Worm (Caenorhabditis elegans) whole organism, L4 larva: Measurements from ENCODE around the gene tsen-2.

ENCODE experiments used
- F37D6.2 ChIP-seq: sonication (generic microtip); optimal IDR thresholded peaks from 2 replicates; lab custom pipeline; 2016; ENCODE audit warnings: mild to moderate bottlenecking, missing genetic modification characterization, missing compliant biosample characterization
- F49E8.2 ChIP-seq: sonication (generic microtip); optimal IDR thresholded peaks from 2 replicates; lab custom pipeline; 2016; ENCODE audit warnings: missing compliant biosample characterization, mild to moderate bottlenecking, missing genetic modification characterization, borderline replicate concordance
- T26A8.4 ChIP-seq: fragments of 200-800 bp; sonication (Bioruptor generic); IDR thresholded peaks from 2 replicates; pipeline ENCODE4 v1.3.6; 2022; ENCODE audit warnings: missing genetic modification characterization, missing compliant biosample characterization
- Y48G9A.11 ChIP-seq: fragments of 200-800 bp; sonication (Bioruptor generic); IDR thresholded peaks from 2 replicates; pipeline ENCODE4 v1.3.6; 2022; ENCODE audit warnings: missing genetic modification reagents, missing genetic modification characterization, missing compliant biosample characterization
- Y75B8A.6 ChIP-seq: fragments of 200-800 bp; sonication (Bioruptor generic); IDR thresholded peaks from 2 replicates; pipeline ENCODE4 v1.3.6; 2022; ENCODE audit warnings: missing genetic modification reagents, missing genetic modification characterization, missing compliant biosample characterization
- aha-1 ChIP-seq: fragments of 150-350 bp; peaks from one replicate; lab custom pipeline; 2014; ENCODE audit warnings: missing biosample characterization, missing genetic modification characterization
- ceh-20 ChIP-seq: fragments of 200-800 bp; sonication (Bioruptor generic); IDR thresholded peaks from 2 replicates; pipeline ENCODE4 v1.3.6; 2022; ENCODE audit warnings: missing genetic modification reagents, missing genetic modification characterization, missing compliant biosample characterization
- ctbp-1 ChIP-seq: fragments of 200-800 bp; sonication (Bioruptor generic); IDR thresholded peaks from 2 replicates; pipeline ENCODE4 v1.3.6; 2022; ENCODE audit warnings: missing genetic modification reagents, missing genetic modification characterization, missing compliant biosample characterization
- daf-16 ChIP-seq, 3 experiments: sonication (generic microtip); optimal IDR thresholded peaks; 2 replicates each; lab custom pipeline; 2016 to 2017; ENCODE audit warnings: missing genetic modification characterization in 3 of 3, missing genetic modification reagents in 3 of 3, mild to moderate bottlenecking in 2 of 3, missing compliant biosample characterization in 2 of 3, missing biosample characterization in 1 of 3, moderate library complexity in 1 of 3
- dmd-8 ChIP-seq: fragments of 200-800 bp; sonication (Bioruptor generic); IDR thresholded peaks from 2 replicates; pipeline ENCODE4 v1.3.6; 2022; ENCODE audit warnings: missing genetic modification characterization, missing compliant biosample characterization
- duxl-1 ChIP-seq: sonication (generic microtip); optimal IDR thresholded peaks from 2 replicates; lab custom pipeline; 2016; ENCODE audit warnings: mild to moderate bottlenecking, missing genetic modification characterization, moderate library complexity, missing compliant biosample characterization; ENCODE audit not compliant: poor library complexity
- jun-1 ChIP-seq: fragments of 150-350 bp; optimal IDR thresholded peaks from 2 replicates; lab custom pipeline; 2014; ENCODE audit warnings: missing biosample characterization, missing genetic modification reagents, missing genetic modification characterization
- lin-38 ChIP-seq: fragments of 200-800 bp; sonication (Bioruptor generic); IDR thresholded peaks from 2 replicates; pipeline ENCODE4 v1.3.6; 2022; ENCODE audit warnings: missing genetic modification reagents, missing genetic modification characterization, missing compliant biosample characterization
- lir-3 ChIP-seq: sonication (generic microtip); optimal IDR thresholded peaks from 2 replicates; lab custom pipeline; 2016; ENCODE audit warnings: mild to moderate bottlenecking, missing genetic modification characterization, missing compliant biosample characterization
- lsy-2 ChIP-seq, 2 experiments: fragments of 150-350 bp in 1 of 2; sonication (generic microtip) in 1 of 2; optimal IDR thresholded peaks; 2 replicates each; lab custom pipeline; 2014 to 2017; ENCODE audit warnings: missing biosample characterization in 2 of 2, missing genetic modification characterization in 2 of 2
- mep-1 ChIP-seq: fragments of 150-350 bp; sonication (generic microtip); optimal IDR thresholded peaks from 3 replicates; lab custom pipeline; 2014; ENCODE audit warnings: missing biosample characterization, missing genetic modification characterization
- mxl-3 ChIP-seq: fragments of 200-800 bp; sonication (Bioruptor generic); optimal IDR thresholded peaks from 2 replicates; lab custom pipeline; 2018; ENCODE audit warnings: mild to moderate bottlenecking, missing genetic modification characterization, missing compliant biosample characterization
- nhr-102 ChIP-seq: sonication (generic microtip); optimal IDR thresholded peaks from 2 replicates; lab custom pipeline; 2016; ENCODE audit warnings: mild to moderate bottlenecking, missing genetic modification characterization, moderate library complexity, missing compliant biosample characterization
- nhr-11 ChIP-seq: fragments of 150-350 bp; optimal IDR thresholded peaks from 2 replicates; lab custom pipeline; 2014; ENCODE audit warnings: missing biosample characterization, missing genetic modification characterization
- nhr-237 ChIP-seq: sonication (generic microtip); optimal IDR thresholded peaks from 2 replicates; lab custom pipeline; 2017; ENCODE audit warnings: missing biosample characterization, missing genetic modification characterization
- nhr-25 ChIP-seq: sonication (generic microtip); optimal IDR thresholded peaks from 2 replicates; lab custom pipeline; 2017; ENCODE audit warnings: missing genetic modification characterization, mild to moderate bottlenecking, missing compliant biosample characterization, antibody characterized with exemption, moderate library complexity, borderline replicate concordance; ENCODE audit not compliant: insufficient read depth
- nhr-28 ChIP-seq: fragments of 150-350 bp; optimal IDR thresholded peaks from 2 replicates; lab custom pipeline; 2014; ENCODE audit warnings: missing biosample characterization, missing genetic modification characterization
- nhr-6 ChIP-seq: fragments of 150-350 bp; optimal IDR thresholded peaks from 2 replicates; lab custom pipeline; 2014; ENCODE audit warnings: missing biosample characterization, missing genetic modification characterization
- pha-4 ChIP-seq, 2 experiments: fragments of 150-350 bp in 1 of 2; fragments of 200-800 bp in 1 of 2; sonication (Bioruptor generic) in 1 of 2; IDR thresholded peaks in 1 of 2; optimal IDR thresholded peaks in 1 of 2; 2 replicates each; pipeline versions ENCODE4 v1.3.6 to Lab custom; 2014 to 2022; ENCODE audit warnings: missing genetic modification characterization in 2 of 2, missing genetic modification reagents in 2 of 2, missing biosample characterization in 1 of 2, missing compliant biosample characterization in 1 of 2
- php-3 ChIP-seq: fragments of 200-800 bp; sonication (Bioruptor generic); IDR thresholded peaks from 2 replicates; pipeline ENCODE4 v1.3.6; 2022; ENCODE audit warnings: missing genetic modification reagents, missing genetic modification characterization, missing compliant biosample characterization
- pqm-1 ChIP-seq: sonication (generic microtip); optimal IDR thresholded peaks from 2 replicates; lab custom pipeline; 2017; ENCODE audit warnings: missing biosample characterization, missing genetic modification characterization
- spr-3 ChIP-seq: fragments of 200-800 bp; sonication (Bioruptor generic); optimal IDR thresholded peaks from 2 replicates; lab custom pipeline; 2018; ENCODE audit warnings: mild to moderate bottlenecking, missing genetic modification characterization, missing compliant biosample characterization
- tag-97 ChIP-seq: fragments of 200-800 bp; sonication (Bioruptor generic); IDR thresholded peaks from 2 replicates; pipeline ENCODE4 v1.3.6; 2022; ENCODE audit warnings: missing genetic modification characterization, missing compliant biosample characterization
- unc-130 ChIP-seq: sonication (generic microtip); optimal IDR thresholded peaks from 2 replicates; lab custom pipeline; 2016; ENCODE audit warnings: missing genetic modification reagents, missing genetic modification characterization, missing compliant biosample characterization
- unc-62 ChIP-seq, 3 experiments: fragments of 150-350 bp in 1 of 3; sonication (generic microtip); optimal IDR thresholded peaks in 2 of 3; peaks in 1 of 3; 1 replicate in 1 of 3; 2 replicates in 2 of 3; lab custom pipeline; 2014 to 2017; ENCODE audit warnings: missing biosample characterization in 3 of 3, missing genetic modification characterization in 3 of 3, missing genetic modification reagents in 3 of 3, missing genotype in 1 of 3

Gene tsen-2

ce11 chrIII:11870009-11870408, 28.1 kb downstream of the tsen-2 start (continued):
- TF ChIP-seq php-3: 0 out of 2 replicates have a peak, but pooled peaks have one; percentile 38
- TF ChIP-seq nhr-237 (tag; lab: Kevin White, UChicago): peak; percentile 3
- TF ChIP-seq Y48G9A.11 (GFP tag; lab: Robert Waterston, UW): no peak
- TF ChIP-seq jun-1 (tag; lab: Kevin White, UChicago): peak; percentile 9
- peak; percentile 85 for TF ChIP-seq nhr-28 (tag; lab: Kevin White, UChicago)
- peak; percentile 60 for TF ChIP-seq F37D6.2 (tag; lab: Kevin White, UChicago)
- TF ChIP-seq T26A8.4 (GFP tag; lab: Robert Waterston, UW): peak; percentile 56; the same call in 1 of the 2 replicates
- TF ChIP-seq duxl-1 (tag; lab: Kevin White, UChicago): peak; percentile 63
- peak; percentile 85 for TF ChIP-seq mxl-3
- TF ChIP-seq spr-3 (GFP tag; lab: Kevin White, UChicago): peak; percentile 43
- no peak for TF ChIP-seq ceh-20 (GFP tag; lab: Robert Waterston, UW)
- TF ChIP-seq pha-4 (GFP tag; IDR thresholded peaks at IDR 0.05; lab: Robert Waterston, UW): peak; percentile 67
- TF ChIP-seq pha-4 (tag; optimal IDR thresholded peaks at IDR 0.05; lab: Kevin White, UChicago): peak; percentile 96
- TF ChIP-seq nhr-25 (tag; lab: Kevin White, UChicago): no peak
- TF ChIP-seq mep-1: peak; percentile 92
- TF ChIP-seq nhr-11 (tag; lab: Kevin White, UChicago): peak; percentile 87
- TF ChIP-seq lin-38 (GFP tag; lab: Robert Waterston, UW): peak; percentile 74
- TF ChIP-seq nhr-102 (tag; lab: Kevin White, UChicago): peak; percentile 34
- TF ChIP-seq lir-3 (tag; lab: Kevin White, UChicago): no peak
- TF ChIP-seq ctbp-1: 0 out of 2 replicates have a peak, but pooled peaks have one; percentile 35

ce11 chrIII:11869231-11869912, 28.7 kb downstream of the tsen-2 start, which contains the start of gene taf-12:
taf-12 (minus strand) TSS chrIII:11869281.
- no peak for TF ChIP-seq nhr-6 (tag; lab: Kevin White, UChicago)
- peak; percentile 61 for TF ChIP-seq unc-130
- TF ChIP-seq lin-38 (GFP tag; lab: Robert Waterston, UW): 0 out of 2 replicates have a peak, but pooled peaks have one; percentile 25
- TF ChIP-seq lsy-2 (tag; optimal IDR thresholded peaks at IDR 0.05; lab: Kevin White, UChicago): no peak
- TF ChIP-seq F49E8.2: peak; percentile 92

- no peak for TF ChIP-seq mep-1
- TF ChIP-seq jun-1 (tag; lab: Kevin White, UChicago): no peak
- TF ChIP-seq daf-16 (GFP tag; optimal IDR thresholded peaks at IDR 0.05; lab: Kevin White, UChicago): no peak
- no peak for TF ChIP-seq daf-16 (tag; optimal IDR thresholded peaks at IDR 0.05; lab: Kevin White, UChicago)
- TF ChIP-seq Y75B8A.6 (GFP tag; lab: Robert Waterston, UW): no peak
Measured at ce11 chrIII:11866127-11866526, 31.9 kb downstream of the tsen-2 start.

ce11 chrIII:11862149-11862548, 35.9 kb downstream of the tsen-2 start, which contains the start of gene Y56A3A.2:
Y56A3A.2 (minus strand) TSS chrIII:11862249.
- TF ChIP-seq ceh-20 (GFP tag; lab: Robert Waterston, UW): no peak
- no peak for TF ChIP-seq lsy-2 (tag; optimal IDR thresholded peaks at IDR 0.05; lab: Kevin White, UChicago)
- no peak for TF ChIP-seq dmd-8
- TF ChIP-seq pqm-1: no peak
- TF ChIP-seq unc-62 (GFP tag; optimal IDR thresholded peaks at IDR 0.05 in 1 of 2; lab: Kevin White, UChicago): no peak
- no peak for TF ChIP-seq unc-62 (tag; optimal IDR thresholded peaks at IDR 0.05; lab: Kevin White, UChicago)
- no peak for TF ChIP-seq aha-1
- TF ChIP-seq Y75B8A.6 (GFP tag; lab: Robert Waterston, UW): no peak
- no peak for TF ChIP-seq nhr-237 (tag; lab: Kevin White, UChicago)
- TF ChIP-seq lin-38 (GFP tag; lab: Robert Waterston, UW): no peak
- no peak for TF ChIP-seq tag-97 (GFP tag; lab: Robert Waterston, UW)
